Worm (Caenorhabditis elegans): Measurements from ENCODE around the gene C04B4.1.

- TF ChIP-seq W03F9.2 (tag; optimal IDR thresholded peaks at IDR 0.05), result no peak
- TF ChIP-seq him-1 (tag; optimal IDR thresholded peaks at IDR 0.05), result no peak
- TF ChIP-seq dao-5 (tag; optimal IDR thresholded peaks at IDR 0.05), result no peak
These were observed 23.7 kb downstream of the C04B4.1 start for ce11 chrX:12304231-12304630.
